Fruit fly (Drosophila melanogaster): ENCODE data around the gene CG15824.

The CG15824 gene

DNA sequence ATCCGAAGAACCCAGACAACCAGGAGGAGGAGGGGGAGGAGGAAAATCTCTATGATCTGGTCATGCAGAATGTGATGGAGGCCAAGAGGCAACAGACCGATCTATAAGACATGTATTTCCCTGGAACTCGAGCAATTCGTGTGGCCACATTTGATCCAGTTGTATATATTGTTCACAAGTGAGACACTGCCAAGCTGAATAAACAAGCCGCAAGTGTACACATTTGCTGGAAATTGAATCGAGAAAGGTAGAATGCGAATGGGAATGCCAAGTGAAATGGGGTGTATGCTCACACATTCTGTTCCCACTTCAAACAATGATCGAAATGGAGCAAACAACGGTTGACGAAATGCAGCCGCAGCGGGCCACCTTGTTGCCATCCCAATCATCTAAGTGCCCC, 28.9 kb downstream of the CG15824 start:
- TF ChIP-seq OdsH (GFP tag; optimal IDR thresholded peaks at IDR 0.05), result peak; percentile 76
- peak; percentile 65 for TF ChIP-seq Jra (GFP tag; optimal IDR thresholded peaks at IDR 0.05)
- no peak for TF ChIP-seq pan (optimal IDR thresholded peaks at IDR 0.05)
- peak; percentile 43 for TF ChIP-seq br (GFP tag; optimal IDR thresholded peaks at IDR 0.05)
- peak; percentile 51 for TF ChIP-seq fru (GFP tag; optimal IDR thresholded peaks at IDR 0.05)
- TF ChIP-seq Abd-B (GFP tag; optimal IDR thresholded peaks at IDR 0.05), result no peak
- TF ChIP-seq usp (GFP tag; optimal IDR thresholded peaks at IDR 0.05), result no peak
- TF ChIP-seq ey (GFP tag; optimal IDR thresholded peaks at IDR 0.05), result peak; percentile 16
- TF ChIP-seq psq (GFP tag; optimal IDR thresholded peaks at IDR 0.05), result peak; percentile 18
- no peak for TF ChIP-seq woc (GFP tag; optimal IDR thresholded peaks at IDR 0.05)
- peak in 1 of 2 experiments; percentile 42 for TF ChIP-seq foxo (GFP tag; optimal IDR thresholded peaks at IDR 0.05)
- no peak for TF ChIP-seq dmrt93B (GFP tag; optimal IDR thresholded peaks at IDR 0.05)
- TF ChIP-seq Hr83 (GFP tag; optimal IDR thresholded peaks at IDR 0.05; ENCODE audit: poor library complexity, severe bottlenecking), result peak; percentile 99
- peak; percentile 67 for TF ChIP-seq Hnf4 (GFP tag; optimal IDR thresholded peaks at IDR 0.05)
- no peak for TF ChIP-seq CrebA (GFP tag; optimal IDR thresholded peaks at IDR 0.05; ENCODE audit: borderline replicate concordance)
- no peak for TF ChIP-seq dsf (GFP tag; optimal IDR thresholded peaks at IDR 0.05; ENCODE audit: borderline replicate concordance)
- TF ChIP-seq GATAd (GFP tag; optimal IDR thresholded peaks at IDR 0.05), result no peak
- TF ChIP-seq dl (GFP tag; optimal IDR thresholded peaks at IDR 0.05; ENCODE audit: insufficient read depth in 1 of 2, partially characterized antibody in 2 of 2), result no peak
- no peak for TF ChIP-seq Mio (GFP tag; optimal IDR thresholded peaks at IDR 0.05)
- peak; percentile 39 for TF ChIP-seq Sp1 (GFP tag; optimal IDR thresholded peaks at IDR 0.05)
- TF ChIP-seq Rel (GFP tag; optimal IDR thresholded peaks at IDR 0.05), result no peak
- no peak for TF ChIP-seq Rel (tag; optimal IDR thresholded peaks at IDR 0.05)
- no peak for TF ChIP-seq N (GFP tag; optimal IDR thresholded peaks at IDR 0.05)
- TF ChIP-seq CG9705 (GFP tag; optimal IDR thresholded peaks at IDR 0.05), result peak; percentile 7
- no peak for TF ChIP-seq sage (GFP tag; optimal IDR thresholded peaks at IDR 0.05)
- no peak for TF ChIP-seq Hr78 (GFP tag; optimal IDR thresholded peaks at IDR 0.05)
- no peak for TF ChIP-seq lola (GFP tag; optimal IDR thresholded peaks at IDR 0.05)
- TF ChIP-seq sv (GFP tag; optimal IDR thresholded peaks at IDR 0.05), result no peak
- TF ChIP-seq Myc (optimal IDR thresholded peaks at IDR 0.05), result no peak
- TF ChIP-seq CG32264 (GFP tag; optimal IDR thresholded peaks at IDR 0.05), result no peak
- peak; percentile 15 for TF ChIP-seq HLH106 (tag; optimal IDR thresholded peaks at IDR 0.05)
- TF ChIP-seq Vsx2 (GFP tag; optimal IDR thresholded peaks at IDR 0.05; ENCODE audit: partially characterized antibody), result no peak
- TF ChIP-seq brk (GFP tag; optimal IDR thresholded peaks at IDR 0.05), result no peak
- TF ChIP-seq jim (GFP tag; optimal IDR thresholded peaks at IDR 0.05), result peak; percentile 83
- no peak for TF ChIP-seq tai (GFP tag; optimal IDR thresholded peaks at IDR 0.05)
- peak; percentile 86 for TF ChIP-seq h (GFP tag; optimal IDR thresholded peaks at IDR 0.05)
- no peak for TF ChIP-seq Dfd (GFP tag; optimal IDR thresholded peaks at IDR 0.05)
- TF ChIP-seq rgr (GFP tag; optimal IDR thresholded peaks at IDR 0.05), result peak; percentile 80
- TF ChIP-seq Dif (GFP tag; optimal IDR thresholded peaks at IDR 0.05; ENCODE audit: partially characterized antibody), result no peak

DNA sequence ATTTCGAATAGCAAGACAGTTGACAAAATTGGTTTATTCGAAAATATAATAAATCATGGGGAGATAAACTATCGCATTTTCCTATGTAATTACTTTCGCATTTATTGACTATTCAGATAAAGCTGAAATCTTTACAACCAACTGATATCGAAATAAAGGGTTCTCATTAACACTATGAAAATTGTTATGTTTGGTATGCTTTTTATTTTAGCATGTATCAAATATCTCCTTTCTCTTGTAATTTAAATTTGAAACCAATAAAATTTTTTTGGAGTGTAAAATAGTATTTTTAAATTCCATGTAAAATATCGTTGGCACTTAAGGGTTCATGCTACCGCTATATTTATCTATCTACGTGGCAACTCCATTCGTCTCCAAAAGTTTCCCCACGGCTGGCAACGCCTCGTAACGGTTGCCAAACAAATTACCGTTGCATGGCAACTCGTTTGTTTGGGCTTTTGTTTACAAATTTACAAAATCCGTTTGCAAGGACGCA, 29.8 kb downstream of the CG15824 start, which contains the start of gene CG13949:
Gene CG13949 (plus strand): TSS at position 286 of the 496 bp plus-strand sequence.
- TF ChIP-seq psq (GFP tag; optimal IDR thresholded peaks at IDR 0.05), result peak; percentile 12
- TF ChIP-seq HLH106 (tag; optimal IDR thresholded peaks at IDR 0.05), result peak; percentile 47
- TF ChIP-seq ey (GFP tag; optimal IDR thresholded peaks at IDR 0.05), result peak; percentile 40
- no peak for TF ChIP-seq dmrt93B (GFP tag; optimal IDR thresholded peaks at IDR 0.05)
- TF ChIP-seq rgr (GFP tag; optimal IDR thresholded peaks at IDR 0.05), result peak; percentile 35
- no peak for TF ChIP-seq CG32264 (GFP tag; optimal IDR thresholded peaks at IDR 0.05)
- no peak for TF ChIP-seq brk (GFP tag; optimal IDR thresholded peaks at IDR 0.05)
- TF ChIP-seq woc (GFP tag; optimal IDR thresholded peaks at IDR 0.05), result peak; percentile 19
- no peak for TF ChIP-seq Dfd (GFP tag; optimal IDR thresholded peaks at IDR 0.05)
- TF ChIP-seq foxo (GFP tag; optimal IDR thresholded peaks at IDR 0.05), result peak in 1 of 2 experiments; percentile 61
- peak; percentile 33 for TF ChIP-seq sv (GFP tag; optimal IDR thresholded peaks at IDR 0.05)
- no peak for TF ChIP-seq Hr83 (GFP tag; optimal IDR thresholded peaks at IDR 0.05; ENCODE audit: poor library complexity, severe bottlenecking)
- TF ChIP-seq Jra (GFP tag; optimal IDR thresholded peaks at IDR 0.05), result no peak
- no peak for TF ChIP-seq sage (GFP tag; optimal IDR thresholded peaks at IDR 0.05)
- no peak for TF ChIP-seq dl (GFP tag; optimal IDR thresholded peaks at IDR 0.05; ENCODE audit: insufficient read depth in 1 of 2, partially characterized antibody in 2 of 2)
- TF ChIP-seq OdsH (GFP tag; optimal IDR thresholded peaks at IDR 0.05), result no peak
- TF ChIP-seq dsf (GFP tag; optimal IDR thresholded peaks at IDR 0.05; ENCODE audit: borderline replicate concordance), result no peak
- no peak for TF ChIP-seq br (GFP tag; optimal IDR thresholded peaks at IDR 0.05)
- TF ChIP-seq Hnf4 (GFP tag; optimal IDR thresholded peaks at IDR 0.05), result peak; percentile 40
- TF ChIP-seq N (GFP tag; optimal IDR thresholded peaks at IDR 0.05), result no peak
- peak; percentile 47 for TF ChIP-seq h (GFP tag; optimal IDR thresholded peaks at IDR 0.05)
- no peak for TF ChIP-seq GATAd (GFP tag; optimal IDR thresholded peaks at IDR 0.05)
- no peak for TF ChIP-seq Mio (GFP tag; optimal IDR thresholded peaks at IDR 0.05)
- TF ChIP-seq pan (optimal IDR thresholded peaks at IDR 0.05), result no peak
- no peak for TF ChIP-seq jim (GFP tag; optimal IDR thresholded peaks at IDR 0.05)
- no peak for TF ChIP-seq Rel (GFP tag; optimal IDR thresholded peaks at IDR 0.05)
- TF ChIP-seq Rel (tag; optimal IDR thresholded peaks at IDR 0.05), result no peak
- TF ChIP-seq Dif (GFP tag; optimal IDR thresholded peaks at IDR 0.05; ENCODE audit: partially characterized antibody), result no peak
- TF ChIP-seq lola (GFP tag; optimal IDR thresholded peaks at IDR 0.05), result no peak
- no peak for TF ChIP-seq Abd-B (GFP tag; optimal IDR thresholded peaks at IDR 0.05)
- TF ChIP-seq fru (GFP tag; optimal IDR thresholded peaks at IDR 0.05), result peak; percentile 19
- TF ChIP-seq Vsx2 (GFP tag; optimal IDR thresholded peaks at IDR 0.05; ENCODE audit: partially characterized antibody), result no peak
- TF ChIP-seq CG9705 (GFP tag; optimal IDR thresholded peaks at IDR 0.05), result no peak
- peak; percentile 51 for TF ChIP-seq Sp1 (GFP tag; optimal IDR thresholded peaks at IDR 0.05)
- TF ChIP-seq tai (GFP tag; optimal IDR thresholded peaks at IDR 0.05), result no peak
- no peak for TF ChIP-seq CrebA (GFP tag; optimal IDR thresholded peaks at IDR 0.05; ENCODE audit: borderline replicate concordance)
- TF ChIP-seq Myc (optimal IDR thresholded peaks at IDR 0.05), result no peak
- no peak for TF ChIP-seq Hr78 (GFP tag; optimal IDR thresholded peaks at IDR 0.05)
- TF ChIP-seq usp (GFP tag; optimal IDR thresholded peaks at IDR 0.05), result no peak

Measured in whole organism, wandering third instar larva.